Worm (Caenorhabditis elegans): ENCODE results near the gene lin-5.

The lin-5 gene

ce11 chrII:7873843-7874372 is 13.5 kb downstream of the lin-5 start, which contains the start of gene T01H3.3:
Gene T01H3.3 (minus strand): TSS chrII:7873893.
- TF ChIP-seq mep-1 (tag; optimal IDR thresholded peaks at IDR 0.05) (peak; percentile 13), C16A3.4 (tag; optimal IDR thresholded peaks at IDR 0.05) (peak; percentile 50), nhr-47 (tag; optimal IDR thresholded peaks at IDR 0.05) (peak; percentile 52), hlh-17 (GFP tag; optimal IDR thresholded peaks at IDR 0.05; ENCODE audit: borderline replicate concordance) (no peak), nhr-12 (tag; optimal IDR thresholded peaks at IDR 0.05) (no peak), grh-1 (GFP tag; IDR thresholded peaks at IDR 0.05) (no peak), pqm-1 (tag; optimal IDR thresholded peaks at IDR 0.05) (no peak), sptf-1 (tag; optimal IDR thresholded peaks at IDR 0.05) (no peak), nhr-85 (tag) (peak; percentile 39), C34B4.2 (tag; optimal IDR thresholded peaks at IDR 0.05) (no peak), pag-3 (tag; optimal IDR thresholded peaks at IDR 0.05; ENCODE audit: borderline replicate concordance, insufficient read depth) (no peak), mdl-1 (tag; optimal IDR thresholded peaks at IDR 0.05) (no peak), egl-13 (tag; optimal IDR thresholded peaks at IDR 0.05) (no peak), aha-1 (tag; optimal IDR thresholded peaks at IDR 0.05) (no peak), hlh-4 (tag; optimal IDR thresholded peaks at IDR 0.05) (no peak), efl-3 (GFP tag; optimal IDR thresholded peaks at IDR 0.05) (no peak), snpc-4 (tag; optimal IDR thresholded peaks at IDR 0.05) (no peak), unc-30 (tag; optimal IDR thresholded peaks at IDR 0.05) (no peak), swsn-7 (tag; optimal IDR thresholded peaks at IDR 0.05) (peak; percentile 58), ceh-82 (tag; optimal IDR thresholded peaks at IDR 0.05) (peak in 2 of 3 experiments; percentile 20 to 31), elt-2 (tag; optimal IDR thresholded peaks at IDR 0.05) (no peak), efl-1 (optimal IDR thresholded peaks at IDR 0.05) (peak; percentile 52 to 66), efl-1 (GFP tag; optimal IDR thresholded peaks at IDR 0.05 in 1 of 2) (peak in 1 of 2 experiments; percentile 58), vab-15 (tag; optimal IDR thresholded peaks at IDR 0.05) (no peak), ceh-8 (GFP tag; optimal IDR thresholded peaks at IDR 0.05) (no peak), tbx-2 (tag; optimal IDR thresholded peaks at IDR 0.05) (peak; percentile 34), mab-9 (GFP tag; IDR thresholded peaks at IDR 0.05) (no peak), nhr-20 (tag; optimal IDR thresholded peaks at IDR 0.05) (peak; percentile 43), tlp-1 (tag; optimal IDR thresholded peaks at IDR 0.05) (no peak), sox-4 (tag; optimal IDR thresholded peaks at IDR 0.05) (no peak), ama-1 (optimal IDR thresholded peaks at IDR 0.05) (no peak), lin-14 (GFP tag; optimal IDR thresholded peaks at IDR 0.05) (peak; percentile 52), zip-4 (GFP tag; optimal IDR thresholded peaks at IDR 0.05) (no peak), ces-1 (GFP tag; optimal IDR thresholded peaks at IDR 0.05) (no peak), nhr-90 (tag; optimal IDR thresholded peaks at IDR 0.05; ENCODE audit: poor library complexity) (peak; percentile 42), isw-1 (GFP tag; IDR thresholded peaks at IDR 0.05) (no peak), nhr-19 (GFP tag; conservative IDR thresholded peaks at IDR 0.05) (peak; percentile 41; the same call in 1 of the 2 replicates), snu-23 (GFP tag; optimal IDR thresholded peaks at IDR 0.05) (peak; percentile 73), nhr-11 (tag; optimal IDR thresholded peaks at IDR 0.05) (no peak), unc-98 (GFP tag; IDR thresholded peaks at IDR 0.05) (no peak), aly-2 (tag; optimal IDR thresholded peaks at IDR 0.05) (no peak), lin-35 (GFP tag; optimal IDR thresholded peaks at IDR 0.05) (peak; percentile 57 to 59), dpl-1 (GFP tag; optimal IDR thresholded peaks at IDR 0.05) (peak; percentile 42 to 63 (median 52)), unc-62 (GFP tag; optimal IDR thresholded peaks at IDR 0.05) (no peak), fkh-4 (tag; optimal IDR thresholded peaks at IDR 0.05; ENCODE audit: borderline replicate concordance) (no peak), hpl-2 (GFP tag; optimal IDR thresholded peaks at IDR 0.05) (no peak), fos-1 (tag; optimal IDR thresholded peaks at IDR 0.05) (no peak), jun-1 (tag; optimal IDR thresholded peaks at IDR 0.05) (no peak), skn-1 (tag; optimal IDR thresholded peaks at IDR 0.05) (peak; percentile 25), nhr-71 (tag; optimal IDR thresholded peaks at IDR 0.05) (peak; percentile 66), ztf-11 (tag; optimal IDR thresholded peaks at IDR 0.05) (no peak), pax-3 (tag; optimal IDR thresholded peaks at IDR 0.05) (no peak), elt-3 (tag; optimal IDR thresholded peaks at IDR 0.05) (peak in 2 of 6 experiments; percentile 12 to 43)
